Worm (Caenorhabditis elegans): ENCODE results near the gene sgk-1.

- no peak for TF ChIP-seq nhr-102 (tag; optimal IDR thresholded peaks at IDR 0.05)
- TF ChIP-seq fkh-10 (GFP tag; optimal IDR thresholded peaks at IDR 0.05), result no peak
- TF ChIP-seq ztf-7 (tag; optimal IDR thresholded peaks at IDR 0.05), result no peak
Measured at ce11 chrX:16240626-16241025, 21.3 kb downstream of the sgk-1 start.
